Worm (Caenorhabditis elegans) whole organism, L3 larva: ENCODE results near the gene phf-15.

Source experiments
- R02D3.7 ChIP-seq: fragments of 150-350 bp; optimal IDR thresholded peaks from 2 replicates; lab custom pipeline; 2014; ENCODE audit warnings: missing biosample characterization, missing genetic modification characterization
- ZK546.5 ChIP-seq: sonication (generic microtip); optimal IDR thresholded peaks from 2 replicates; lab custom pipeline; 2017; ENCODE audit warnings: missing biosample characterization, missing genetic modification characterization
- aly-2 ChIP-seq: fragments of 150-350 bp; optimal IDR thresholded peaks from 2 replicates; lab custom pipeline; 2014; ENCODE audit warnings: missing biosample characterization, missing genetic modification characterization
- ama-1 ChIP-seq: fragments of 150-350 bp; optimal IDR thresholded peaks from 2 replicates; lab custom pipeline; 2018
- ceh-16 ChIP-seq: sonication (generic microtip); optimal IDR thresholded peaks from 2 replicates; lab custom pipeline; 2017; ENCODE audit warnings: missing biosample characterization, missing genetic modification characterization
- ceh-28 ChIP-seq: fragments of 150-350 bp; optimal IDR thresholded peaks from 2 replicates; lab custom pipeline; 2014; ENCODE audit warnings: missing biosample characterization, missing genetic modification reagents, missing genetic modification characterization
- ceh-9 ChIP-seq: sonication (generic microtip); optimal IDR thresholded peaks from 2 replicates; lab custom pipeline; 2018; ENCODE audit warnings: missing biosample characterization, missing genetic modification characterization
- daf-12 ChIP-seq: fragments of 150-350 bp; optimal IDR thresholded peaks from 2 replicates; lab custom pipeline; 2014; ENCODE audit warnings: missing biosample characterization, missing genetic modification reagents, missing genetic modification characterization
- egl-27 ChIP-seq: sonication (generic microtip); optimal IDR thresholded peaks from 4 replicates; lab custom pipeline; 2017; ENCODE audit warnings: missing biosample characterization, missing genetic modification reagents, missing genetic modification characterization
- egl-5 ChIP-seq: fragments of 150-350 bp; optimal IDR thresholded peaks from 2 replicates; lab custom pipeline; 2017; ENCODE audit warnings: missing biosample characterization, missing genetic modification reagents, missing genetic modification characterization, inconsistent platforms
- elt-1 ChIP-seq: fragments of 150-350 bp; optimal IDR thresholded peaks from 2 replicates; lab custom pipeline; 2014; ENCODE audit warnings: missing biosample characterization, missing genetic modification characterization
- elt-3 ChIP-seq, 3 experiments: fragments of 150-350 bp in 1 of 3; sonication (generic microtip) in 2 of 3; optimal IDR thresholded peaks; 2 replicates in 2 of 3; 4 replicates in 1 of 3; lab custom pipeline; 2014 to 2017; ENCODE audit warnings: missing biosample characterization in 3 of 3, missing genetic modification characterization in 3 of 3
- fkh-10 ChIP-seq: sonication (generic microtip); optimal IDR thresholded peaks from 2 replicates; lab custom pipeline; 2017; ENCODE audit warnings: missing biosample characterization, missing genetic modification reagents, missing genetic modification characterization
- fkh-2 ChIP-seq: fragments of 150-350 bp; optimal IDR thresholded peaks from 2 replicates; lab custom pipeline; 2014; ENCODE audit warnings: missing biosample characterization, missing genetic modification reagents, missing genetic modification characterization
- fos-1 ChIP-seq: fragments of 150-350 bp; optimal IDR thresholded peaks from 2 replicates; lab custom pipeline; 2014; ENCODE audit warnings: missing biosample characterization, missing genetic modification characterization
- hmg-11 ChIP-seq: sonication (generic microtip); optimal IDR thresholded peaks from 2 replicates; lab custom pipeline; 2016; ENCODE audit warnings: missing genetic modification characterization, missing compliant biosample characterization
- jun-1 ChIP-seq: fragments of 150-350 bp; optimal IDR thresholded peaks from 2 replicates; lab custom pipeline; 2014; ENCODE audit warnings: missing biosample characterization, missing genetic modification reagents, missing genetic modification characterization
- lin-39 ChIP-seq: fragments of 150-350 bp; optimal IDR thresholded peaks from 2 replicates; lab custom pipeline; 2018; ENCODE audit warnings: missing biosample characterization, missing genetic modification reagents, missing genetic modification characterization
- mdl-1 ChIP-seq: fragments of 150-350 bp; optimal IDR thresholded peaks from 2 replicates; lab custom pipeline; 2014; ENCODE audit warnings: missing biosample characterization, missing genetic modification characterization
- mml-1 ChIP-seq: fragments of 150-350 bp; sonication (generic microtip); optimal IDR thresholded peaks from 3 replicates; lab custom pipeline; 2014; ENCODE audit warnings: missing biosample characterization, missing genetic modification characterization
- nfya-1 ChIP-seq: sonication (generic microtip); optimal IDR thresholded peaks from 2 replicates; lab custom pipeline; 2017; ENCODE audit warnings: missing genetic modification characterization, mild to moderate bottlenecking, missing compliant biosample characterization, antibody characterized with exemption, moderate library complexity; ENCODE audit not compliant: insufficient read depth
- nhr-11 ChIP-seq: fragments of 150-350 bp; optimal IDR thresholded peaks from 2 replicates; lab custom pipeline; 2014; ENCODE audit warnings: missing biosample characterization, missing genetic modification characterization
- nhr-23 ChIP-seq: fragments of 150-350 bp; optimal IDR thresholded peaks from 2 replicates; lab custom pipeline; 2014; ENCODE audit warnings: missing biosample characterization, missing genetic modification reagents, missing genetic modification characterization
- nhr-25 ChIP-seq: sonication (generic microtip); optimal IDR thresholded peaks from 2 replicates; lab custom pipeline; 2017; ENCODE audit warnings: missing biosample characterization, missing genetic modification characterization
- nhr-28 ChIP-seq: fragments of 150-350 bp; optimal IDR thresholded peaks from 2 replicates; lab custom pipeline; 2014; ENCODE audit warnings: missing biosample characterization, missing genetic modification characterization
- nhr-43 ChIP-seq: sonication (generic microtip); optimal IDR thresholded peaks from 2 replicates; lab custom pipeline; 2016; ENCODE audit warnings: mild to moderate bottlenecking, missing genetic modification characterization, missing compliant biosample characterization; ENCODE audit not compliant: poor library complexity, severe bottlenecking
- nhr-67 ChIP-seq: fragments of 150-350 bp; optimal IDR thresholded peaks from 2 replicates; lab custom pipeline; 2014; ENCODE audit warnings: missing biosample characterization, missing genetic modification characterization
- nhr-76 ChIP-seq: fragments of 150-350 bp; sonication (generic microtip); optimal IDR thresholded peaks from 5 replicates; lab custom pipeline; 2014; ENCODE audit warnings: missing biosample characterization, missing genetic modification characterization
- pha-4 ChIP-seq: fragments of 150-350 bp; optimal IDR thresholded peaks from 2 replicates; lab custom pipeline; 2014; ENCODE audit warnings: missing biosample characterization, missing genetic modification reagents, missing genetic modification characterization
- pqm-1 ChIP-seq: fragments of 150-350 bp; optimal IDR thresholded peaks from 2 replicates; lab custom pipeline; 2017; ENCODE audit warnings: missing biosample characterization, missing genetic modification characterization, inconsistent platforms
- sea-2 ChIP-seq: fragments of 150-350 bp; sonication (generic microtip); optimal IDR thresholded peaks from 4 replicates; lab custom pipeline; 2014; ENCODE audit warnings: missing biosample characterization, missing genetic modification reagents, missing genetic modification characterization
- skn-1 ChIP-seq: fragments of 150-350 bp; optimal IDR thresholded peaks from 2 replicates; lab custom pipeline; 2014; ENCODE audit warnings: missing biosample characterization, missing genetic modification characterization
- snpc-4 ChIP-seq: fragments of 150-350 bp; optimal IDR thresholded peaks from 2 replicates; lab custom pipeline; 2014; ENCODE audit warnings: missing biosample characterization, missing genetic modification characterization
- unc-39 ChIP-seq: sonication (generic microtip); optimal IDR thresholded peaks from 4 replicates; lab custom pipeline; 2017; ENCODE audit warnings: missing biosample characterization, missing genetic modification characterization
- unc-62 ChIP-seq: fragments of 150-350 bp; sonication (generic microtip); optimal IDR thresholded peaks from 4 replicates; lab custom pipeline; 2014; ENCODE audit warnings: missing biosample characterization, missing genetic modification reagents, missing genetic modification characterization
- ztf-11 ChIP-seq: fragments of 150-350 bp; optimal IDR thresholded peaks from 2 replicates; lab custom pipeline; 2014; ENCODE audit warnings: missing biosample characterization, missing genetic modification characterization
- ztf-4 ChIP-seq: fragments of 150-350 bp; optimal IDR thresholded peaks from 2 replicates; lab custom pipeline; 2014; ENCODE audit warnings: missing biosample characterization, missing genetic modification characterization

phf-15 gene

DNA sequence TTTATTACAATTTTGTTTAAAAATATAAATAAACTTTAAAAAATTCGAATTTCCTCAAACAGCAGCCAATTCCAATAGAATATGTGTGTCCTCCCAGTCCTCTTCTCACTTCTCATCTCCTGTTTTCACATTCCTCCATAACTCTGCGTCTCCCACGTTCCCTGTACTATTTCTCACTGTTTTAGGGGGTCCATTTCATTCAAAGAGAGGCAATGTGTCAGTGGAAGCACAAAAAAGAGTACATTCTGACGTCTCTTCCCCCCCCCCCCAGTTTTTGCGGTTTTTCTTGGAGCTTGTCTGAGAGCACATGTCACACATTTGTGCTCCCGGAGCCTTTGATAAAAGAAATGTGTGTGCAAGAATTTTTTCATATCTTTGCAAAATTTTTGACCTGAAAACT, 18.1 kb upstream of the phf-15 start:
- TF ChIP-seq nfya-1 (tag; lab: Kevin White, UChicago) (peak; percentile 47), lin-39 (tag; lab: Kevin White, UChicago) (peak; percentile 51), jun-1 (no peak), ztf-4 (no peak), egl-5 (peak; percentile 71)

DNA sequence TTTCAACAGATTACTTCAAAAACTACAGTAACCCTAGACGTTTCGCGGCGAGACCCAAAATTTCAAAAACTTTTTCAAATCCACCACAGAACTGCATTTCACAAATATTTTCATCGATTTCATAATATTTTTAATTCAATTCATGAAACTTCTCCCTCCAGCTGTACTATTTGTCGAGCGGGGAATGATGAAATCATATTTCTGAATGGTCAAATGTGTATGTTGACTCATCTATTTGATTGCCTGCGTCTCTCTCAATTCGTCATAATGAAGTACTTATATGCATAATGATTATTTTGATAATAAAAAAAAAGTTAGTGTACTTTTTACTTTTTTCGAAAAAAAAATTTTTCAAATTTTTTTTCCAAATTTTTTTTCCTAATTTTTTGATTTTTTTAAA, 16.3 kb upstream of the phf-15 start:
- TF ChIP-seq daf-12 (tag; lab: Kevin White, UChicago) (no peak), fos-1 (tag; lab: Kevin White, UChicago) (peak; percentile 41), pha-4 (tag; lab: Kevin White, UChicago) (peak; percentile 86), nfya-1 (tag; lab: Kevin White, UChicago) (no peak), jun-1 (peak; percentile 58), pqm-1 (tag; lab: Kevin White, UChicago) (peak; percentile 33)
- TF ChIP-seq, all 47 proteins: peak for 4

DNA sequence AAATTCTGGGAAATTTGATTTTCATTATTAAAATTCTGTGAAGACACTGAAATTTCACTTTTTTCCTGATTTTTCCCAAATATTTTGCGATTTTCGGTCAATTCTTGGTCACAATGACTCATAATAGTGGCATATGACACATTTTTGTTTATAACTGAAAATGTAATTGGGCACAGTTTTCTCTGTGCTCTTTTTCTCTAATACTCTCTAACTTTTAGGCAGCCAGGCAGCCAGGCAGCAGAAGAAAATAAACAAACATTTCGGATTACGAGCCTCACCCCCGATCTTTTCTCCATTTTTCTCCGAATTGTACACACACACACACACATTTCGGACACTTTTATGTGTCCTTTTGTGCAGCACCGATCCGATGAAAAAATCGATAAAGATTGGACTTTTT, 15.3 kb upstream of the phf-15 start:
- TF ChIP-seq daf-12 (tag; lab: Kevin White, UChicago) (no peak), pha-4 (tag; lab: Kevin White, UChicago) (peak; percentile 97)

DNA sequence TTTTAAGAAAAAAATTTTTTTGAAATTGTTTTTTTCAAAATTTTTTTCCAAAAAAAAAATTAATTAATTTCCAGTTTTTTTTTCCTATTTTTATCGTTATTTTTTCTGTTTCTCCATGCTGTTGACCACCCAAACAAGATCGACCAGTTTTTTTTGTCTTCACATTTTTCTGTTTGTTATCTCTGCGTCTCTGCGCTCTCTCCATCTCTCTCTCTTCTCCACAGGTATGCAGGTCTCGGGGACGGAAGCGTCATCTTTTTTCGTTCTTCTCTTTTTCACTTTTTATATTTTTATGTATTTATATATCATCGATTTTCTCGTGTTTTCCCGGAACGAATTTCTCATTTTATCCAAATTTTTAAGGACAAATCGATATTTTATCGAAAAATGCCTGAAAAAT, 13.7 kb upstream of the phf-15 start:
- TF ChIP-seq nfya-1 (tag; lab: Kevin White, UChicago) (peak; percentile 36), hmg-11 (tag; lab: Kevin White, UChicago) (peak; percentile 37), nhr-23 (peak; percentile 26), egl-5 (peak; percentile 10), pha-4 (tag; lab: Kevin White, UChicago) (peak; percentile 59), mdl-1 (tag; lab: Kevin White, UChicago) (no peak)

DNA sequence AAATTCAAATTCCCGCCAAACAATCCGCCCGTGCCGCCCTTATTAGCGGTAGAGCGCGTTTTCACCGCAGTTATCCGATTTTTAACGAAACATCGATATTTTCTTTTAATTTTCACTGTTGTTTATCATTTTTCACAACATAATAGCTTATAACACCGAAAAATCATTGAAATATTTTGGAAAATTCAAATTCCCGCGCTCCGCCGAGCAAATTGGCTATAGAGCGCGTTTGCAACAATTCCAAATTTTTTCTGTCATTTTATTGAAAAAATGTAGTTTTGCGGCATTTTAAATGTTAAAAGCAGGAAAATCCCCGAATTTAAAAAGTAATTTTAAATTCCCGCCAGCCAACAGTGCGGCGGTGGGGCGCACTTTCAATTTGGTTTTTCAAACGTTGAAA, 13.0 kb upstream of the phf-15 start:
- TF ChIP-seq pqm-1 (tag; lab: Kevin White, UChicago) (no peak), nhr-43 (tag; lab: Kevin White, UChicago) (no peak), R02D3.7 (tag; lab: Kevin White, UChicago) (no peak), nfya-1 (tag; lab: Kevin White, UChicago) (no peak), fkh-2 (tag; lab: Kevin White, UChicago) (no peak), ceh-28 (tag; lab: Kevin White, UChicago) (no peak), nhr-28 (tag; lab: Kevin White, UChicago) (no peak), unc-62 (GFP tag; lab: Kevin White, UChicago) (no peak), fos-1 (tag; lab: Kevin White, UChicago) (no peak), ztf-11 (no peak), ceh-16 (tag; lab: Kevin White, UChicago) (no peak), egl-27 (tag; lab: Kevin White, UChicago) (no peak), ZK546.5 (tag; lab: Kevin White, UChicago) (no peak), nhr-11 (tag; lab: Kevin White, UChicago) (no peak), elt-3 (tag; optimal IDR thresholded peaks at IDR 0.05; lab: Kevin White, UChicago) (no peak), unc-39 (tag; lab: Kevin White, UChicago) (no peak), aly-2 (tag; lab: Kevin White, UChicago) (no peak), snpc-4 (tag; lab: Kevin White, UChicago) (no peak)

DNA sequence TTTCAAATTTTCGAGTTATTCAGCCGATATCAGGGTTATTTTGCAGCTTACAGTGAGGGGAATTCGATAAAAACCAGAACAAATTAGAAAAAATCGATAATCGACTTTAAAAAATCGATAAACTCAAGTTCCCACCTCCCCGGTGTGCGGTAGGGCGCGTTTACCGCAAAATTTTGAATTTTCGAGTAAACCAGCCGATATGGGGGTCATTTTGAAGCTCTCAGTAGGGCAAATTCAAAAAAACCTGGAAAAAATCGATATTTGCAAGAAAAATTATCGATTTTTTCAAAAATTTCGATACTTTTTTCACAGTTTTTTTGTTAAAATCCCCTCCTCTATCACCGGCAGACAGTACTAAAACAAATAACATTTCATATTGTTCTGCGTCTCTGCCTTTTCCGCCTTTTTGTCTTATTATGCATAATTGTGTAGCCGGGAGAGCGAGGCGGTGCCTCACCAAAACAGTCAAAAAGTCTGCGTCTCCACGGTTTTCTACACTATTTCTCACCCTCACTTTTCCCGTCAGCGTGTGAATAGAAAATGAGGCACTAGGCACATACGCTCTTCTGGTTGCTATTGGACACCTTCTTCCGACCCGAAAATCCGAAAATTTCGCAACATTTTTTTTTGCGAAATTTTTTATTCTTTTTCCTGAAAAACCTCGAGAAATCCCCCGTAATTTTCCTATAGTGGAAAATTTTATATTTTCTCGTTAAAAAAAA, 11.6 kb upstream of the phf-15 start, which contains the start of gene ral-1:
Gene ral-1 (plus strand): TSS at position 435 of the 722 bp plus-strand sequence.
- TF ChIP-seq elt-3 (tag; optimal IDR thresholded peaks at IDR 0.05; lab: Kevin White, UChicago), result no peak
- TF ChIP-seq egl-27 (tag; lab: Kevin White, UChicago), result no peak
- no peak for TF ChIP-seq ZK546.5 (tag; lab: Kevin White, UChicago)
- TF ChIP-seq ama-1 (lab: Kevin White, UChicago), result no peak
- peak; percentile 22 for TF ChIP-seq nfya-1 (tag; lab: Kevin White, UChicago)
- no peak for TF ChIP-seq unc-62 (GFP tag; lab: Kevin White, UChicago)
- no peak for TF ChIP-seq nhr-25 (tag; lab: Kevin White, UChicago)
- TF ChIP-seq ztf-4, result no peak
- no peak for TF ChIP-seq unc-39 (tag; lab: Kevin White, UChicago)
- TF ChIP-seq snpc-4 (tag; lab: Kevin White, UChicago), result no peak
- no peak for TF ChIP-seq sea-2 (GFP tag; lab: Kevin White, UChicago)
- TF ChIP-seq nhr-67 (tag; lab: Kevin White, UChicago), result no peak
- no peak for TF ChIP-seq nhr-76
- peak; percentile 4 for TF ChIP-seq pqm-1 (tag; lab: Kevin White, UChicago)
- peak; percentile 30 for TF ChIP-seq hmg-11 (tag; lab: Kevin White, UChicago)
- no peak for TF ChIP-seq nhr-11 (tag; lab: Kevin White, UChicago)
- TF ChIP-seq ceh-16 (tag; lab: Kevin White, UChicago), result no peak
- no peak for TF ChIP-seq daf-12 (tag; lab: Kevin White, UChicago)
- TF ChIP-seq fkh-10 (GFP tag; lab: Kevin White, UChicago), result no peak
- no peak for TF ChIP-seq nhr-23
- no peak for TF ChIP-seq aly-2 (tag; lab: Kevin White, UChicago)
- peak; percentile 4 for TF ChIP-seq pha-4 (tag; lab: Kevin White, UChicago)
- TF ChIP-seq egl-5, result no peak
- no peak for TF ChIP-seq mml-1 (tag; lab: Kevin White, UChicago)
- no peak for TF ChIP-seq skn-1 (tag; lab: Kevin White, UChicago)
- TF ChIP-seq nhr-43 (tag; lab: Kevin White, UChicago), result no peak
- TF ChIP-seq elt-1 (tag; lab: Kevin White, UChicago), result no peak
- peak; percentile 78 for TF ChIP-seq ceh-28 (tag; lab: Kevin White, UChicago)
- TF ChIP-seq ceh-9, result no peak
